Worm (Caenorhabditis elegans) whole organism, early embryonic: ENCODE measurements around the gene T20B3.1.

Experiments
- B0310.2 ChIP-seq: sonication (generic microtip); optimal IDR thresholded peaks from 2 replicates; lab custom pipeline; 2016; ENCODE audit warnings: mild to moderate bottlenecking, missing genetic modification characterization, missing compliant biosample characterization
- F13C5.2 ChIP-seq: sonication (generic microtip); optimal IDR thresholded peaks from 2 replicates; lab custom pipeline; 2017; ENCODE audit warnings: mild to moderate bottlenecking, missing genetic modification characterization, inconsistent platforms, missing compliant biosample characterization
- aly-1 ChIP-seq: sonication (generic microtip); optimal IDR thresholded peaks from 2 replicates; lab custom pipeline; 2016; ENCODE audit warnings: missing genetic modification characterization, missing compliant biosample characterization
- ama-1 ChIP-seq: fragments of 150-350 bp; optimal IDR thresholded peaks from 2 replicates; lab custom pipeline; 2014
- ceh-13 ChIP-seq: fragments of 200-800 bp; sonication (Bioruptor generic); optimal IDR thresholded peaks from 2 replicates; lab custom pipeline; 2018; ENCODE audit warnings: mild to moderate bottlenecking, missing genetic modification characterization, missing compliant biosample characterization
- ceh-36 ChIP-seq: sonication (generic microtip); optimal IDR thresholded peaks from 2 replicates; lab custom pipeline; 2016; ENCODE audit warnings: missing genetic modification characterization, inconsistent platforms, missing compliant biosample characterization
- ets-7 ChIP-seq: sonication (generic microtip); optimal IDR thresholded peaks from 2 replicates; lab custom pipeline; 2016; ENCODE audit warnings: missing genotype, missing genetic modification characterization, missing compliant biosample characterization
- flt-1 ChIP-seq: fragments of 200-800 bp; sonication (Bioruptor generic); IDR thresholded peaks from 2 replicates; pipeline ENCODE4 v1.3.6; 2022; ENCODE audit warnings: missing genetic modification characterization, missing compliant biosample characterization
- hmbx-1 ChIP-seq: sonication (generic microtip); optimal IDR thresholded peaks from 2 replicates; lab custom pipeline; 2016; ENCODE audit warnings: mild to moderate bottlenecking, missing genetic modification characterization, missing compliant biosample characterization
- hmg-4 ChIP-seq: fragments of 200-800 bp; sonication (Bioruptor generic); optimal IDR thresholded peaks from 2 replicates; lab custom pipeline; 2018; ENCODE audit warnings: mild to moderate bottlenecking, missing genetic modification characterization, missing compliant biosample characterization
- hnd-1 ChIP-seq: sonication (generic microtip); optimal IDR thresholded peaks from 2 replicates; lab custom pipeline; 2016; ENCODE audit warnings: missing genetic modification characterization, missing compliant biosample characterization
- pes-1 ChIP-seq: fragments of 200-800 bp; sonication (Bioruptor generic); IDR thresholded peaks from 2 replicates; pipeline ENCODE4 v1.3.6; 2022; ENCODE audit warnings: missing genetic modification reagents, missing genetic modification characterization, missing compliant biosample characterization
- scrt-1 ChIP-seq: fragments of 200-800 bp; sonication (Bioruptor generic); IDR thresholded peaks from 2 replicates; pipeline ENCODE4 v1.3.6; 2022; ENCODE audit warnings: missing genetic modification characterization, missing compliant biosample characterization
- sea-1 ChIP-seq: fragments of 200-800 bp; sonication (Bioruptor generic); conservative IDR thresholded peaks from 2 replicates; pipeline ENCODE4 v1.3.6; 2022; ENCODE audit warnings: missing genetic modification characterization, missing compliant biosample characterization
- tbx-11 ChIP-seq: fragments of 200-800 bp; sonication (Bioruptor generic); IDR thresholded peaks from 2 replicates; pipeline ENCODE4 v1.3.6; 2022; ENCODE audit warnings: missing genetic modification characterization, missing compliant biosample characterization
- tbx-37 ChIP-seq: fragments of 200-800 bp; sonication (Bioruptor generic); conservative IDR thresholded peaks from 2 replicates; pipeline ENCODE4 v1.3.6; 2022; ENCODE audit warnings: missing genetic modification reagents, missing genetic modification characterization, missing compliant biosample characterization
- tra-4 ChIP-seq: sonication (generic microtip); optimal IDR thresholded peaks from 2 replicates; lab custom pipeline; 2017; ENCODE audit warnings: missing genetic modification characterization, missing compliant biosample characterization

Gene T20B3.1

DNA sequence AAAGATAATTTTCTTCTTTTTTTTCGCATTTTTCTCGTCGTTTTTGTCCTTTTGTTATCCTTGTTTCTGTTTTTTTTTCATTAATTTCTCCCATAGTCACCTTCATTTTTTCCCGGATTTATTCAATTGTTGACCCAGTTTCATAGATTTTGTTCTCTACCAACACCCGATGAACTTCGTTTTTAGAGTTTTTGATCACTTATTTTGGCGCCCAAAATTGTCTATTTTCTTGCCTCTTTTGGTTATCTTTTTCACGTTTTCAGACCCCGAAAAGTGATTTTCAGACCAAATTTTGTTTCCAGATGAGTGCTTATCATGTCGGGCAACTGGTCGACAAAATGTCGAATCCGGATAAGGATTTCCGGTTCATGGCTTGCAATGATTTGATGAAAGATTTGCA, 12.8 kb upstream of the T20B3.1 start, which contains the start of gene cand-1:
cand-1 (plus strand) TSS at position 301 of the 400 bp plus-strand sequence.
- TF ChIP-seq ceh-36 (tag; lab: Kevin White, UChicago) (no peak), hmbx-1 (tag; lab: Kevin White, UChicago) (no peak), flt-1 (GFP tag; lab: Robert Waterston, UW) (no peak), aly-1 (tag; lab: Kevin White, UChicago) (no peak), B0310.2 (tag; lab: Kevin White, UChicago) (no peak)

DNA sequence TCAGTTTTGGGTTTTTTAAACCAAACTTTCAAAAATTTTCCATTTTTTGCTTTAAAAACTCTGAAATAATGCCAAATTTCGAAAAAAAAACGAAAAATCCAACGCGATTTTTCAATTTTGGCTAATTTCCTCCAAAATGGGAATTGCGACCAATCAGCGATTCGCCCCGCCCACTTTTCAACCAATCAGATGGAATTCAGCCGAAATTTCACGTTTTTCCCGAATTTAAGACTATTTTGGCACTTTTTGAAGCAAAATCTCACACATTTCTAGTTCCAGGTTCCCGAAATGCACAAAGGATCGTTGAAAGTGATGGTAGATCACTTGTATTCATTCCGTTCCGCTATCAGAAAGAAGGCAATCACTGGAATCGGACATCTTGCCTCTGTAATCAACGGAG, 10.6 kb upstream of the T20B3.1 start:
- TF ChIP-seq F13C5.2 (no peak), ama-1 (lab: Kevin White, UChicago) (no peak), ets-7 (no peak), B0310.2 (tag; lab: Kevin White, UChicago) (no peak), tbx-37 (GFP tag; lab: Robert Waterston, UW) (no peak), sea-1 (GFP tag; lab: Robert Waterston, UW) (no peak), hnd-1 (tag; lab: Kevin White, UChicago) (no peak), ceh-13 (GFP tag; lab: Kevin White, UChicago) (no peak), pes-1 (GFP tag; lab: Robert Waterston, UW) (no peak), hmbx-1 (tag; lab: Kevin White, UChicago) (no peak)

DNA sequence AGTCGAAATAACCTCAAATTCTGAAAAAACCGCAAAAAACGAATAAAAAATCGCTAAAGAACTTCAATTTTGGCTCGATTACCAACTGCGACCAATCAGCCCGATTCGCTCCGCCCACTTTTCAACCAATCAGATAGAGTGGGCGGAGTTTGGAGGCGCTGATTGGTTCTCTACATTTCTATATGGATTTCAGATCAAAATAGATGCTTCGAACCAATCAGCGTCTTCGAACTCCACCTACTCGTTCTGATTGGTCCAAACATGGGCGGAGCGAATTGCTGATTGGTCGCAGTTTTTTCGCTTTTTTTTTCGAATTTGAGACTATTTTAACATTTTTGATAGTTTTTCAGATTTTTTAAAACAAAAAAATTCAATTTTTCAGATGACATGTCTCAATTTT, 7.2 kb upstream of the T20B3.1 start:
- TF ChIP-seq sea-1 (GFP tag; lab: Robert Waterston, UW) (no peak), ceh-13 (GFP tag; lab: Kevin White, UChicago) (no peak), flt-1 (GFP tag; lab: Robert Waterston, UW) (no peak), tbx-11 (GFP tag; lab: Robert Waterston, UW) (no peak), tbx-37 (GFP tag; lab: Robert Waterston, UW) (no peak), aly-1 (tag; lab: Kevin White, UChicago) (no peak), hmbx-1 (tag; lab: Kevin White, UChicago) (no peak), ets-7 (no peak), scrt-1 (GFP tag; lab: Robert Waterston, UW) (no peak), tra-4 (no peak)

DNA sequence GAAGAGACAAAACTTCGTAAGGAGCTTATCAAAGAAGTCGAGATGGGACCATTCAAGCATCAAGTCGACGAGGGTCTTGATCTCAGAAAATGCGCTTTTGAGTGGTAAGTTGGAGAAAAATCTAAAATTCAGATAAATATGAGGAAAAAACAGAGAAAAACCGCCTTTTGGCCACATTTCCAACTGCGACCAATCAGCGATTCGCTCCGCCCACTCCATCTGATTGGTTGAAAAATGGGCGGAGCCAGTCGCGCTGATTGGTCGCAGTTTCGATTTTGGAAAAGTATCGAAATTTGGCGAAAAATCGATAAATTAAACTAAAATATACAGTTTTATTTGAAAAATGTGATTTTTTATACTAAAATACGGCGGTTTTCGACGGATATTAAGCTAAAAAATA, 3.5 kb upstream of the T20B3.1 start:
- no peak for TF ChIP-seq B0310.2 (tag; lab: Kevin White, UChicago)
- no peak for TF ChIP-seq tbx-37 (GFP tag; lab: Robert Waterston, UW)
- TF ChIP-seq tra-4, result no peak
- no peak for TF ChIP-seq ets-7
- TF ChIP-seq ceh-36 (tag; lab: Kevin White, UChicago), result no peak
- no peak for TF ChIP-seq hmg-4 (GFP tag; lab: Kevin White, UChicago)
- no peak for TF ChIP-seq F13C5.2
- TF ChIP-seq hmbx-1 (tag; lab: Kevin White, UChicago), result no peak
- no peak for TF ChIP-seq hnd-1 (tag; lab: Kevin White, UChicago)

DNA sequence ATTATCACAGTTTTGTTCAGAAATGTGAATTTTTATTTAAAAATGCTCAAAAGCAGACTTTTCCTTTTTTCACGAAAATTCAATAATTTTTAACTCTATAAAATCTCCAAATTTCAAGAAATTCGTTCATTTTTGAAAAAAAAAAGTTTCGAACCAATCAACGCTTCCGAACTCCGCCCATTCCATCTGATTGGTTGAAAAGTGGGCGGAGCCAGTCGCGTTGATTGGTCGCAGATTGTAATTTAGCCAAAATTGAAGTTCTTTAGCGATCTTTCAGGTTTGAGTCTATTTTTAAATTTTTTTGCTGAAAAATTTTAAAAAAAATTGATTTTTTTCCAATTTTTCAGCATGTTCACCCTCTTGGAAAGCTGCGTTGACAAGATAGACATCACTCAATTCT, 3.0 kb upstream of the T20B3.1 start:
- TF ChIP-seq hnd-1 (tag; lab: Kevin White, UChicago), result no peak
- no peak for TF ChIP-seq pes-1 (GFP tag; lab: Robert Waterston, UW)
- no peak for TF ChIP-seq ets-7
- TF ChIP-seq B0310.2 (tag; lab: Kevin White, UChicago), result no peak
- no peak for TF ChIP-seq scrt-1 (GFP tag; lab: Robert Waterston, UW)
- no peak for TF ChIP-seq tbx-11 (GFP tag; lab: Robert Waterston, UW)
- TF ChIP-seq sea-1 (GFP tag; lab: Robert Waterston, UW), result no peak
- TF ChIP-seq F13C5.2, result no peak
- TF ChIP-seq tbx-37 (GFP tag; lab: Robert Waterston, UW), result no peak
- TF ChIP-seq ceh-13 (GFP tag; lab: Kevin White, UChicago), result no peak
- TF ChIP-seq tra-4, result no peak
- TF ChIP-seq ama-1 (lab: Kevin White, UChicago), result no peak
- TF ChIP-seq hmg-4 (GFP tag; lab: Kevin White, UChicago), result no peak
- no peak for TF ChIP-seq hmbx-1 (tag; lab: Kevin White, UChicago)

DNA sequence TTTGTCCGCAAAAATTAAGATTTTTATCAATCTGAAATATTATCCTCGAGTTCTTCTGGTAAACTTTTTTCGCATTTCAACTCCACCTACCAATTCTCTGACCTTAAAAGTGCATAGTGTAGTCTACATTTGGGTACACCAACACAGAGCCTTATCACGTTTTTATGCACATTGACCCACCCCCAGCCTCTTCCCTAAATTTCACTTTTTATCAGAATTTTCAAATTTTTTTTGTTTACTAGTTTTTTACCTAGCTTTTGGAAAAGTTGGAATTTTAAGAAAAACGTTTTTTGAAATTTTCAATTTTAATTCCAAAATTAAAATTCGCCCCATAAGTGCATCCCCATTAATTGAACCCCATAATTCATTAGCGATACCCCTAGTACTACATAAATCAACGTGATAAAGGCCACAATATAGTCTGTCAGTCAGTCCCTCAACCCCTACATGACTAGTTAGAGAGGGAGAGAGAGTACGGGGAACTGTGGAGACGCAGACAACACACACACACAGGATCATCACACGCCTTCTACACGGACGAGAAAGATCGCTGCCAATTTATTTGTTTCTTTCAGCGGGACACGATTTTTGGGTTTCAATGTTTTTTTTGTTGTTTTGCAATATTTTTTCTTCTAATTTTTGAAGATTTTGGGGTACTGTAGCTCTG, 687 bp upstream of the T20B3.1 start:
- TF ChIP-seq tbx-11 (GFP tag; lab: Robert Waterston, UW) (no peak), scrt-1 (GFP tag; lab: Robert Waterston, UW) (no peak), tbx-37 (GFP tag; lab: Robert Waterston, UW) (no peak), sea-1 (GFP tag; lab: Robert Waterston, UW) (no peak), hnd-1 (tag; lab: Kevin White, UChicago) (no peak), hmbx-1 (tag; lab: Kevin White, UChicago) (no peak), hmg-4 (GFP tag; lab: Kevin White, UChicago) (no peak), ceh-36 (tag; lab: Kevin White, UChicago) (no peak), B0310.2 (tag; lab: Kevin White, UChicago) (no peak), pes-1 (GFP tag; lab: Robert Waterston, UW) (no peak), ets-7 (no peak)

DNA sequence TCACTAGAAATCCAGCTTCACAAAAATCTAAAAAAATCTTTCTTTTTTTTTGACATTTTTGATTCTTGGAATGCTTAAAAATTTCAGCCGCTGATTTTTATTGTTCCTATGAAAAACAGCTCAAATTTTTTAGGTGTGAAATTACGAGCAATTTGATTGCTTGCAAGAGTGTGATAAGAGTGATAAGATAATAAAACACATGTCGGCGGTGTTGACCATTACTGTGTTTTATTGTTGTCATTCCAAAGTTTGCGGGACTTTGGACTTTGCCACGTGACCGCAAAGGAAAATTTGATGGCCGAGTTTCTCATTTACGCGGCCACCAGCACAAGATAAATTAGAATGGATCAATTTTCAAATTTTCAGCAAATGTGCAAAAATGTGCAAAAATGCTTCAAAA, 1.3 kb downstream of the T20B3.1 start:
- no peak for TF ChIP-seq ama-1 (lab: Kevin White, UChicago)
- TF ChIP-seq F13C5.2, result no peak
- TF ChIP-seq tbx-11 (GFP tag; lab: Robert Waterston, UW), result no peak
- no peak for TF ChIP-seq ets-7
- TF ChIP-seq aly-1 (tag; lab: Kevin White, UChicago), result no peak
- TF ChIP-seq ceh-13 (GFP tag; lab: Kevin White, UChicago), result no peak
- TF ChIP-seq hnd-1 (tag; lab: Kevin White, UChicago), result no peak
- TF ChIP-seq hmbx-1 (tag; lab: Kevin White, UChicago), result no peak
- TF ChIP-seq B0310.2 (tag; lab: Kevin White, UChicago), result no peak
- TF ChIP-seq scrt-1 (GFP tag; lab: Robert Waterston, UW), result no peak
- TF ChIP-seq ceh-36 (tag; lab: Kevin White, UChicago), result no peak
- TF ChIP-seq flt-1 (GFP tag; lab: Robert Waterston, UW), result no peak
